Worm (Caenorhabditis elegans): ENCODE results near the gene K07C5.9.

Gene K07C5.9

ce11 chrV:10320101-10320761 is 29.7 kb downstream of the K07C5.9 start, which contains the start of the genes gna-1 and B0024.13:
Gene gna-1, minus strand, starts transcription at chrV:10320151.
Gene B0024.13, plus strand, starts transcription at chrV:10320711.
- TF ChIP-seq flh-1 (GFP tag; optimal IDR thresholded peaks at IDR 0.05) (no peak), tbx-8 (GFP tag; optimal IDR thresholded peaks at IDR 0.05) (no peak), sem-2 (GFP tag; optimal IDR thresholded peaks at IDR 0.05) (no peak), pha-4 (tag; optimal IDR thresholded peaks at IDR 0.05) (no peak), nhr-28 (tag; optimal IDR thresholded peaks at IDR 0.05) (no peak), elt-3 (tag; optimal IDR thresholded peaks at IDR 0.05) (no peak), cnd-1 (tag; optimal IDR thresholded peaks at IDR 0.05) (no peak), nhr-237 (tag; optimal IDR thresholded peaks at IDR 0.05) (no peak), lin-13 (tag; optimal IDR thresholded peaks at IDR 0.05) (no peak), lin-32 (GFP tag; optimal IDR thresholded peaks at IDR 0.05) (no peak), blmp-1 (tag; optimal IDR thresholded peaks at IDR 0.05) (no peak), bed-3 (GFP tag; optimal IDR thresholded peaks at IDR 0.05) (no peak), sptf-1 (tag; optimal IDR thresholded peaks at IDR 0.05) (no peak), unc-120 (tag; optimal IDR thresholded peaks at IDR 0.05; ENCODE audit: poor library complexity, severe bottlenecking) (no peak), zip-8 (tag; optimal IDR thresholded peaks at IDR 0.05) (no peak), mls-2 (tag; optimal IDR thresholded peaks at IDR 0.05) (no peak), ces-1 (GFP tag; optimal IDR thresholded peaks at IDR 0.05) (no peak), elt-1 (tag; optimal IDR thresholded peaks at IDR 0.05; ENCODE audit: borderline replicate concordance, insufficient read depth) (no peak)

- TF ChIP-seq unc-120 (tag; optimal IDR thresholded peaks at IDR 0.05; ENCODE audit: poor library complexity, severe bottlenecking): no peak
- no peak for TF ChIP-seq mep-1 (tag; optimal IDR thresholded peaks at IDR 0.05)
- TF ChIP-seq M03D4.4 (tag; optimal IDR thresholded peaks at IDR 0.05): no peak
- no peak for TF ChIP-seq nhr-76 (tag; optimal IDR thresholded peaks at IDR 0.05)
- no peak for TF ChIP-seq drap-1 (GFP tag; optimal IDR thresholded peaks at IDR 0.05)
- TF ChIP-seq snpc-4 (tag; optimal IDR thresholded peaks at IDR 0.05): no peak
- no peak for TF ChIP-seq ham-2 (GFP tag; optimal IDR thresholded peaks at IDR 0.05)
- no peak for TF ChIP-seq mab-5 (tag; optimal IDR thresholded peaks at IDR 0.05)
- no peak for TF ChIP-seq sem-2 (GFP tag; optimal IDR thresholded peaks at IDR 0.05)
- no peak for TF ChIP-seq ztf-11 (tag; optimal IDR thresholded peaks at IDR 0.05)
- TF ChIP-seq lin-32 (GFP tag; optimal IDR thresholded peaks at IDR 0.05): no peak
- no peak for TF ChIP-seq hlh-1 (tag; optimal IDR thresholded peaks at IDR 0.05)
- no peak for TF ChIP-seq unc-39 (tag; optimal IDR thresholded peaks at IDR 0.05)
- TF ChIP-seq nhr-12 (tag; optimal IDR thresholded peaks at IDR 0.05): no peak
- TF ChIP-seq tbx-8 (GFP tag; optimal IDR thresholded peaks at IDR 0.05): no peak
- TF ChIP-seq nhr-237 (tag; optimal IDR thresholded peaks at IDR 0.05): no peak
- TF ChIP-seq lsy-2 (tag; optimal IDR thresholded peaks at IDR 0.05): no peak
- no peak for TF ChIP-seq sptf-1 (tag; optimal IDR thresholded peaks at IDR 0.05)
These were observed 30.5 kb downstream of the K07C5.9 start, which contains the start of gene B0024.11 for ce11 chrV:10319434-10319833. Gene B0024.11, minus strand, starts transcription at chrV:10319534.

- TF ChIP-seq nhr-76 (tag; optimal IDR thresholded peaks at IDR 0.05): no peak
- TF ChIP-seq ceh-83 (GFP tag; optimal IDR thresholded peaks at IDR 0.05): no peak
- TF ChIP-seq sptf-1 (tag; optimal IDR thresholded peaks at IDR 0.05): no peak
- TF ChIP-seq snpc-4 (tag; optimal IDR thresholded peaks at IDR 0.05): no peak
- TF ChIP-seq ceh-39 (tag; optimal IDR thresholded peaks at IDR 0.05): no peak
- TF ChIP-seq M03D4.4 (tag; optimal IDR thresholded peaks at IDR 0.05): no peak
- TF ChIP-seq cnd-1 (tag; optimal IDR thresholded peaks at IDR 0.05): no peak
- TF ChIP-seq ces-1 (GFP tag; optimal IDR thresholded peaks at IDR 0.05): no peak
- no peak for TF ChIP-seq hlh-1 (tag; optimal IDR thresholded peaks at IDR 0.05)
- no peak for TF ChIP-seq elt-3 (tag; optimal IDR thresholded peaks at IDR 0.05)
- no peak for TF ChIP-seq bed-3 (GFP tag; optimal IDR thresholded peaks at IDR 0.05)
- TF ChIP-seq mls-2 (tag; optimal IDR thresholded peaks at IDR 0.05): no peak
- no peak for TF ChIP-seq unc-39 (tag; optimal IDR thresholded peaks at IDR 0.05)
- no peak for TF ChIP-seq sem-2 (GFP tag; optimal IDR thresholded peaks at IDR 0.05)
- TF ChIP-seq nhr-2 (tag; optimal IDR thresholded peaks at IDR 0.05): no peak
These were observed 32.7 kb downstream of the K07C5.9 start, which contains the start of gene asps-1 for ce11 chrV:10317294-10317693. Gene asps-1, minus strand, starts transcription at chrV:10317394.

- TF ChIP-seq zip-8 (tag; optimal IDR thresholded peaks at IDR 0.05) (no peak), nhr-76 (tag; optimal IDR thresholded peaks at IDR 0.05) (no peak), tbx-8 (GFP tag; optimal IDR thresholded peaks at IDR 0.05) (no peak), ceh-83 (GFP tag; optimal IDR thresholded peaks at IDR 0.05) (no peak), unc-62 (GFP tag; optimal IDR thresholded peaks at IDR 0.05) (no peak), ceh-43 (GFP tag; optimal IDR thresholded peaks at IDR 0.05) (no peak), mep-1 (tag; optimal IDR thresholded peaks at IDR 0.05) (no peak), ces-1 (GFP tag; optimal IDR thresholded peaks at IDR 0.05) (no peak)
These were observed 35.6 kb downstream of the K07C5.9 start, which contains the start of gene trx-2 for ce11 chrV:10314371-10314770. Gene trx-2, plus strand, starts transcription at chrV:10314671.
